Fruit fly (Drosophila melanogaster) whole organism, prepupa: ENCODE measurements around the gene frc.

Experiments
- Blimp-1 ChIP-seq: fragments of 200-800 bp; sonication (Bioruptor generic); optimal IDR thresholded peaks from 3 replicates; lab custom pipeline; 2017; ENCODE audit warnings: missing biosample characterization, missing genetic modification characterization, mild to moderate bottlenecking, moderate library complexity, missing genetic modification reagents
- CG10631 ChIP-seq: fragments of 200-800 bp; sonication (Bioruptor generic); optimal IDR thresholded peaks from 2 replicates; lab custom pipeline; 2016; ENCODE audit warnings: missing biosample characterization, missing genetic modification characterization
- CG10669 ChIP-seq: fragments of 200-800 bp; sonication (Bioruptor generic); optimal IDR thresholded peaks from 3 replicates; lab custom pipeline; 2018; ENCODE audit warnings: missing biosample characterization, mild to moderate bottlenecking, missing genetic modification characterization, moderate library complexity
- CG11762 ChIP-seq: fragments of 200-800 bp; sonication (Bioruptor generic); optimal IDR thresholded peaks from 3 replicates; lab custom pipeline; 2016; ENCODE audit warnings: missing biosample characterization, missing genetic modification characterization; ENCODE audit not compliant: insufficient read depth
- CG11902 ChIP-seq: fragments of 200-800 bp; sonication (Bioruptor generic); optimal IDR thresholded peaks from 3 replicates; lab custom pipeline; 2016; ENCODE audit warnings: missing biosample characterization, missing genetic modification characterization
- CG15336 ChIP-seq: fragments of 200-800 bp; sonication (Bioruptor generic); IDR thresholded peaks from 2 replicates; pipeline ENCODE4 v1.3.6; 2022; ENCODE audit warnings: missing biosample characterization, missing genetic modification characterization
- CG1621 ChIP-seq: fragments of 200-800 bp; sonication (Bioruptor generic); optimal IDR thresholded peaks from 3 replicates; lab custom pipeline; 2018; ENCODE audit warnings: missing biosample characterization, mild to moderate bottlenecking, missing genetic modification characterization
- CG16779 ChIP-seq: fragments of 200-800 bp; sonication (Bioruptor generic); optimal IDR thresholded peaks from 3 replicates; lab custom pipeline; 2017; ENCODE audit warnings: missing biosample characterization, mild to moderate bottlenecking, missing genetic modification characterization
- CG3032 ChIP-seq: fragments of 200-800 bp; optimal IDR thresholded peaks from 2 replicates; lab custom pipeline; 2019; ENCODE audit warnings: missing biosample characterization, mild to moderate bottlenecking, missing genetic modification characterization, moderate library complexity
- CG32006 ChIP-seq: fragments of 200-800 bp; sonication (Bioruptor generic); optimal IDR thresholded peaks from 3 replicates; lab custom pipeline; 2017; ENCODE audit warnings: missing biosample characterization, mild to moderate bottlenecking, missing genetic modification characterization
- CG4318 ChIP-seq: fragments of 200-800 bp; sonication (Bioruptor generic); optimal IDR thresholded peaks from 3 replicates; lab custom pipeline; 2017; ENCODE audit warnings: missing biosample characterization, mild to moderate bottlenecking, missing genetic modification characterization
- CG6163 ChIP-seq: fragments of 200-800 bp; sonication (Bioruptor generic); IDR thresholded peaks from 3 replicates; pipeline ENCODE4 v1.3.6; 2022; ENCODE audit warnings: missing biosample characterization, missing genetic modification characterization
- CG6792 ChIP-seq: fragments of 200-800 bp; sonication (Bioruptor generic); optimal IDR thresholded peaks from 3 replicates; lab custom pipeline; 2016; ENCODE audit warnings: missing biosample characterization, missing genetic modification characterization
- CG6808 ChIP-seq: fragments of 200-800 bp; sonication (Bioruptor generic); optimal IDR thresholded peaks from 3 replicates; lab custom pipeline; 2017; ENCODE audit warnings: missing biosample characterization, missing genetic modification characterization, mild to moderate bottlenecking, moderate library complexity, missing genetic modification reagents
- CG7368 ChIP-seq: fragments of 200-800 bp; sonication (Bioruptor generic); optimal IDR thresholded peaks from 3 replicates; lab custom pipeline; 2016; ENCODE audit warnings: missing biosample characterization, missing genetic modification characterization
- CG8319 ChIP-seq: fragments of 200-800 bp; sonication (Bioruptor generic); optimal IDR thresholded peaks from 3 replicates; lab custom pipeline; 2016; ENCODE audit warnings: missing biosample characterization, missing genetic modification characterization
- CG8632 ChIP-seq: fragments of 200-800 bp; sonication (Bioruptor generic); optimal IDR thresholded peaks from 3 replicates; lab custom pipeline; 2016; ENCODE audit warnings: missing biosample characterization, missing genetic modification characterization
- CG9139 ChIP-seq: fragments of 200-800 bp; sonication (Bioruptor generic); optimal IDR thresholded peaks from 3 replicates; lab custom pipeline; 2017; ENCODE audit warnings: missing biosample characterization, mild to moderate bottlenecking, missing genetic modification characterization
- Eip78C ChIP-seq: fragments of 200-800 bp; sonication (Bioruptor generic); peaks from one replicate; lab custom pipeline; 2016; ENCODE audit warnings: missing biosample characterization, missing genetic modification characterization
- Ets21C ChIP-seq: fragments of 200-800 bp; sonication (Bioruptor generic); optimal IDR thresholded peaks from 3 replicates; lab custom pipeline; 2016; ENCODE audit warnings: missing biosample characterization, missing genetic modification characterization
- Ets96B ChIP-seq: fragments of 200-800 bp; optimal IDR thresholded peaks from 2 replicates; lab custom pipeline; 2019; ENCODE audit warnings: missing biosample characterization, mild to moderate bottlenecking, missing genetic modification characterization, moderate library complexity
- Gug ChIP-seq: fragments of 200-800 bp; sonication (Bioruptor generic); IDR thresholded peaks from 2 replicates; pipeline ENCODE4 v1.3.6; 2022; ENCODE audit warnings: missing biosample characterization, missing genetic modification characterization
- Hr39 ChIP-seq: fragments of 200-800 bp; sonication (Bioruptor generic); optimal IDR thresholded peaks from 2 replicates; lab custom pipeline; 2016; ENCODE audit warnings: missing biosample characterization, missing genetic modification characterization
- Lpt ChIP-seq: fragments of 200-800 bp; sonication (Bioruptor generic); optimal IDR thresholded peaks from 3 replicates; lab custom pipeline; 2016; ENCODE audit warnings: missing biosample characterization, missing genetic modification characterization
- OdsH ChIP-seq: fragments of 200-800 bp; sonication (Bioruptor generic); optimal IDR thresholded peaks from 3 replicates; lab custom pipeline; 2016; ENCODE audit warnings: missing biosample characterization, missing genetic modification characterization
- Sox14 ChIP-seq: fragments of 200-800 bp; sonication (Bioruptor generic); optimal IDR thresholded peaks from 3 replicates; lab custom pipeline; 2016; ENCODE audit warnings: missing biosample characterization, missing genetic modification characterization
- Sox15 ChIP-seq: fragments of 200-800 bp; sonication (Bioruptor generic); optimal IDR thresholded peaks from 3 replicates; lab custom pipeline; 2016; ENCODE audit warnings: missing biosample characterization, missing genetic modification characterization
- achi ChIP-seq: fragments of 200-800 bp; sonication (Bioruptor generic); optimal IDR thresholded peaks from 3 replicates; lab custom pipeline; 2016; ENCODE audit warnings: missing biosample characterization, missing genetic modification characterization
- acj6 ChIP-seq: fragments of 200-800 bp; sonication (Bioruptor generic); optimal IDR thresholded peaks from 3 replicates; lab custom pipeline; 2016; ENCODE audit warnings: missing biosample characterization, missing genetic modification characterization
- cyc ChIP-seq: fragments of 200-800 bp; sonication (Bioruptor generic); optimal IDR thresholded peaks from 3 replicates; lab custom pipeline; 2016; ENCODE audit warnings: missing biosample characterization, missing genetic modification characterization
- dsx ChIP-seq: fragments of 200-800 bp; optimal IDR thresholded peaks from 3 replicates; lab custom pipeline; 2019; ENCODE audit warnings: missing biosample characterization, mild to moderate bottlenecking, missing genetic modification characterization, moderate library complexity; ENCODE audit not compliant: poor library complexity, severe bottlenecking
- eg ChIP-seq: fragments of 200-800 bp; sonication (Bioruptor generic); IDR thresholded peaks from 3 replicates; pipeline ENCODE4 v1.3.6; 2022; ENCODE audit warnings: missing biosample characterization, missing genetic modification characterization
- esn ChIP-seq: fragments of 200-800 bp; sonication (Bioruptor generic); optimal IDR thresholded peaks from 2 replicates; lab custom pipeline; 2016; ENCODE audit warnings: missing biosample characterization, mild to moderate bottlenecking, missing genetic modification characterization, moderate library complexity
- fd59A ChIP-seq: fragments of 200-800 bp; sonication (Bioruptor generic); optimal IDR thresholded peaks from 2 replicates; lab custom pipeline; 2017; ENCODE audit warnings: missing biosample characterization, mild to moderate bottlenecking, missing genetic modification characterization, missing genetic modification reagents
- fkh ChIP-seq: fragments of 200-800 bp; sonication (Bioruptor generic); optimal IDR thresholded peaks from 3 replicates; lab custom pipeline; 2017; ENCODE audit warnings: missing biosample characterization, mild to moderate bottlenecking, missing genetic modification characterization, moderate library complexity
- lz ChIP-seq: fragments of 200-800 bp; sonication (Bioruptor generic); optimal IDR thresholded peaks from 3 replicates; lab custom pipeline; 2016; ENCODE audit warnings: missing biosample characterization, missing genetic modification characterization
- net ChIP-seq: fragments of 200-800 bp; sonication (Bioruptor generic); optimal IDR thresholded peaks from 3 replicates; lab custom pipeline; 2016; ENCODE audit warnings: missing biosample characterization, missing genetic modification characterization
- pdm3 ChIP-seq: fragments of 200-800 bp; sonication (Bioruptor generic); optimal IDR thresholded peaks from 3 replicates; lab custom pipeline; 2016; ENCODE audit warnings: missing biosample characterization, missing genetic modification characterization
- salr ChIP-seq, 2 experiments: fragments of 200-800 bp; sonication (Bioruptor generic); optimal IDR thresholded peaks; 3 replicates each; lab custom pipeline; 2016 to 2018; ENCODE audit warnings: missing biosample characterization in 2 of 2, missing genetic modification characterization in 2 of 2, mild to moderate bottlenecking in 1 of 2
- spab ChIP-seq: fragments of 200-800 bp; sonication (Bioruptor generic); optimal IDR thresholded peaks from 2 replicates; lab custom pipeline; 2017; ENCODE audit warnings: missing biosample characterization, mild to moderate bottlenecking, missing genetic modification characterization, missing genetic modification reagents
- ss ChIP-seq, 2 experiments: fragments of 200-800 bp; sonication (Bioruptor generic); optimal IDR thresholded peaks; 2 replicates in 1 of 2; 3 replicates in 1 of 2; lab custom pipeline; 2017 to 2018; ENCODE audit warnings: mild to moderate bottlenecking in 2 of 2, missing biosample characterization in 2 of 2, missing genetic modification characterization in 2 of 2, moderate library complexity in 1 of 2
- svp ChIP-seq: fragments of 200-800 bp; sonication (Bioruptor generic); peaks from one replicate; lab custom pipeline; 2016; ENCODE audit warnings: missing biosample characterization, missing genetic modification characterization
- topi ChIP-seq: fragments of 200-800 bp; sonication (Bioruptor generic); optimal IDR thresholded peaks from 3 replicates; lab custom pipeline; 2016; ENCODE audit warnings: missing biosample characterization, missing genetic modification characterization
- vri ChIP-seq: fragments of 200-800 bp; sonication (Bioruptor generic); optimal IDR thresholded peaks from 3 replicates; lab custom pipeline; 2016; ENCODE audit warnings: missing biosample characterization, mild to moderate bottlenecking, missing genetic modification characterization

frc gene

dm6 chr3L:17430957-17431585, 1.9 kb downstream of the frc start (continued):
- TF ChIP-seq CG15336 (GFP tag; lab: Robert Waterston, UW), result peak; percentile 27; the same call in 1 of the 2 replicates
- TF ChIP-seq Sox15 (GFP tag; lab: Kevin White, UChicago), result no peak
- no peak for TF ChIP-seq ss (GFP tag; optimal IDR thresholded peaks at IDR 0.05; lab: Kevin White, UChicago)
- TF ChIP-seq CG3032, result no peak
- TF ChIP-seq Ets21C (GFP tag; lab: Kevin White, UChicago), result no peak
- no peak for TF ChIP-seq CG6808 (GFP tag; lab: Kevin White, UChicago)
- TF ChIP-seq Blimp-1 (GFP tag; lab: Kevin White, UChicago), result no peak
- peak; percentile 31 for TF ChIP-seq OdsH (GFP tag; lab: Kevin White, UChicago)
- no peak for TF ChIP-seq Lpt
- no peak for TF ChIP-seq net (GFP tag; lab: Kevin White, UChicago)
- no peak for TF ChIP-seq CG7368 (GFP tag; lab: Kevin White, UChicago)
- no peak for TF ChIP-seq Gug (GFP tag; lab: Robert Waterston, UW)
- no peak for TF ChIP-seq dsx
- TF ChIP-seq acj6 (GFP tag; lab: Kevin White, UChicago), result peak; percentile 38
- peak; percentile 31 for TF ChIP-seq esn (GFP tag; lab: Kevin White, UChicago)
- no peak for TF ChIP-seq CG11762 (GFP tag; lab: Kevin White, UChicago)
- TF ChIP-seq CG8319 (GFP tag; lab: Kevin White, UChicago), result no peak
- TF ChIP-seq CG6163 (GFP tag; lab: Robert Waterston, UW), result 0 out of 3 replicates have a peak, but pooled peaks have one; percentile 6
- TF ChIP-seq Eip78C (GFP tag; lab: Kevin White, UChicago), result peak; percentile 85
- TF ChIP-seq CG1621 (tag; lab: Kevin White, UChicago), result no peak
- TF ChIP-seq fd59A (GFP tag; lab: Kevin White, UChicago), result no peak
- peak; percentile 33 for TF ChIP-seq topi (GFP tag; lab: Kevin White, UChicago)
- no peak for TF ChIP-seq spab
- TF ChIP-seq CG8632 (GFP tag; lab: Kevin White, UChicago), result no peak
- no peak for TF ChIP-seq eg (GFP tag; lab: Robert Waterston, UW)
- TF ChIP-seq lz, result peak; percentile 11
- peak; percentile 12 for TF ChIP-seq Hr39
- peak; percentile 50 for TF ChIP-seq CG32006 (GFP tag; lab: Kevin White, UChicago)
- no peak for TF ChIP-seq salr (GFP tag; optimal IDR thresholded peaks at IDR 0.05; lab: Kevin White, UChicago)
- peak; percentile 26 for TF ChIP-seq CG10631 (GFP tag; lab: Kevin White, UChicago)
- TF ChIP-seq CG9139 (GFP tag; lab: Kevin White, UChicago), result no peak

DNA sequence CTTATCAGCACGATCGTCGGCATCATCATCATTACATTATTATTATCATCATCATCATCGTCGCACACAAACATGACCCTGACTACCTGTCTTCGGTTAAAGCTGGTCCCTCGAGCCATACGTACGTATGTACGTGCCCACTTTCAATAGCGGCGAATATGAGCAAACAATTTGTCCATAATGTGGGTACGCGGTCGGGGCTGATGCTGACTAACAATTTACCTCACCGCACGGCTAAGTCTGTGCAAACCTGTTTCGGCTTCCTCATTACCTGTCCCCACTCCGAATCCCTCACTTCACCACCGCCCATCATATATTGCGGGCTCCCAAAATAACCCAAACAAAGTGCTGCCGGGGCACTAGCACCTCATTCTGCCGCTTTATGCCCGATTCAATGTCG, 2.6 kb downstream of the frc start:
- TF ChIP-seq Blimp-1 (GFP tag; lab: Kevin White, UChicago) (peak; percentile 36), cyc (no peak), CG11902 (GFP tag; lab: Kevin White, UChicago) (no peak), vri (GFP tag; lab: Kevin White, UChicago) (peak; percentile 26), Sox15 (GFP tag; lab: Kevin White, UChicago) (no peak), fkh (GFP tag; lab: Kevin White, UChicago) (peak; percentile 68), CG6808 (GFP tag; lab: Kevin White, UChicago) (no peak), fd59A (GFP tag; lab: Kevin White, UChicago) (no peak), pdm3 (GFP tag; lab: Kevin White, UChicago) (no peak), lz (no peak), dsx (peak; percentile 32), CG6792 (no peak), CG6163 (GFP tag; lab: Robert Waterston, UW) (no peak), svp (GFP tag; lab: Kevin White, UChicago) (peak; percentile 18), CG16779 (tag; lab: Kevin White, UChicago) (no peak), CG8319 (GFP tag; lab: Kevin White, UChicago) (no peak), Ets96B (no peak), CG4318 (GFP tag; lab: Kevin White, UChicago) (no peak), salr (GFP tag; optimal IDR thresholded peaks at IDR 0.05; lab: Kevin White, UChicago) (no peak), CG9139 (GFP tag; lab: Kevin White, UChicago) (no peak), achi (no peak), Sox14 (GFP tag; lab: Kevin White, UChicago) (no peak), CG10669 (GFP tag; lab: Kevin White, UChicago) (no peak), net (GFP tag; lab: Kevin White, UChicago) (no peak)
